Fruit fly (Drosophila melanogaster) whole organism, embryonic: ENCODE data around the gene mxc.
A peak's percentile ranks its signal among the peaks of the same experiment; 100 is the strongest.

Experiments
- Blimp-1 ChIP-seq: fragments of 200-800 bp; sonication (Bioruptor generic); optimal IDR thresholded peaks from 3 replicates; lab custom pipeline; 2018; ENCODE audit warnings: missing biosample characterization, missing genetic modification characterization, mild to moderate bottlenecking, moderate library complexity, missing genetic modification reagents
- CG10209 ChIP-seq: fragments of 200-800 bp; sonication (Bioruptor generic); optimal IDR thresholded peaks from 3 replicates; lab custom pipeline; 2017; ENCODE audit warnings: missing biosample characterization, mild to moderate bottlenecking, missing genetic modification characterization, missing genetic modification reagents
- CG10274 ChIP-seq: fragments of 200-800 bp; sonication (Bioruptor generic); optimal IDR thresholded peaks from 3 replicates; lab custom pipeline; 2017; ENCODE audit warnings: missing biosample characterization, mild to moderate bottlenecking, missing genetic modification characterization
- CG11085 ChIP-seq: fragments of 200-800 bp; sonication (Bioruptor generic); IDR thresholded peaks from 2 replicates; pipeline ENCODE4 v1.3.6; 2022; ENCODE audit warnings: missing biosample characterization, missing genetic modification characterization
- CG13424 ChIP-seq: fragments of 200-800 bp; sonication (Bioruptor generic); optimal IDR thresholded peaks from 2 replicates; lab custom pipeline; 2019; ENCODE audit warnings: missing biosample characterization, mild to moderate bottlenecking, missing genetic modification characterization, moderate library complexity
- CG1603 ChIP-seq: fragments of 200-800 bp; sonication (Bioruptor generic); optimal IDR thresholded peaks from 2 replicates; lab custom pipeline; 2019; ENCODE audit warnings: missing biosample characterization, mild to moderate bottlenecking, missing genetic modification characterization, moderate library complexity
- CG16779 ChIP-seq: fragments of 200-800 bp; sonication (Bioruptor generic); IDR thresholded peaks from 2 replicates; pipeline ENCODE4 v1.3.6; 2022; ENCODE audit warnings: missing biosample characterization, missing genetic modification characterization
- CG16813 ChIP-seq: fragments of 200-800 bp; sonication (Bioruptor generic); IDR thresholded peaks from 3 replicates; pipeline ENCODE4 v1.3.6; 2022; ENCODE audit warnings: missing biosample characterization, missing genetic modification characterization; ENCODE audit not compliant: partially characterized antibody
- CG1832 ChIP-seq: fragments of 200-800 bp; sonication (Bioruptor generic); optimal IDR thresholded peaks from 2 replicates; lab custom pipeline; 2017; ENCODE audit warnings: missing biosample characterization, mild to moderate bottlenecking, missing genetic modification characterization, inconsistent platforms
- CG18476 ChIP-seq: fragments of 200-800 bp; sonication (Bioruptor generic); optimal IDR thresholded peaks from 2 replicates; lab custom pipeline; 2016; ENCODE audit warnings: missing biosample characterization, mild to moderate bottlenecking, missing genetic modification characterization
- CG34376 ChIP-seq: fragments of 200-800 bp; sonication (Bioruptor generic); optimal IDR thresholded peaks from 2 replicates; lab custom pipeline; 2018; ENCODE audit warnings: missing biosample characterization, mild to moderate bottlenecking, missing genetic modification characterization
- CG4328 ChIP-seq: fragments of 200-800 bp; sonication (Bioruptor generic); optimal IDR thresholded peaks from 3 replicates; lab custom pipeline; 2017; ENCODE audit warnings: missing biosample characterization, missing genetic modification reagents, missing genetic modification characterization
- CG4820 ChIP-seq: fragments of 200-800 bp; sonication (Bioruptor generic); optimal IDR thresholded peaks from 3 replicates; lab custom pipeline; 2016; ENCODE audit warnings: missing biosample characterization, missing genetic modification characterization
- CG4854 ChIP-seq: fragments of 200-800 bp; sonication (Bioruptor generic); optimal IDR thresholded peaks from 2 replicates; lab custom pipeline; 2016; ENCODE audit warnings: missing biosample characterization, missing genetic modification characterization, inconsistent platforms
- CG7745 ChIP-seq: fragments of 200-800 bp; sonication (Bioruptor generic); optimal IDR thresholded peaks from 2 replicates; lab custom pipeline; 2018; ENCODE audit warnings: missing biosample characterization, mild to moderate bottlenecking, missing genetic modification characterization, moderate library complexity
- CG8089 ChIP-seq: fragments of 200-800 bp; sonication (Bioruptor generic); optimal IDR thresholded peaks from 3 replicates; lab custom pipeline; 2016; ENCODE audit warnings: missing biosample characterization, missing genetic modification characterization
- CG8388 ChIP-seq: fragments of 200-800 bp; sonication (Bioruptor generic); optimal IDR thresholded peaks from 2 replicates; lab custom pipeline; 2019; ENCODE audit warnings: missing biosample characterization, mild to moderate bottlenecking, missing genetic modification characterization, moderate library complexity
- CG9437 ChIP-seq: fragments of 200-800 bp; sonication (Bioruptor generic); optimal IDR thresholded peaks from 2 replicates; lab custom pipeline; 2018; ENCODE audit warnings: missing biosample characterization, mild to moderate bottlenecking, missing genetic modification characterization
- Camta ChIP-seq: fragments of 200-800 bp; sonication (Bioruptor generic); optimal IDR thresholded peaks from 2 replicates; lab custom pipeline; 2016; ENCODE audit warnings: missing biosample characterization, missing genetic modification characterization
- Dad ChIP-seq: fragments of 200-800 bp; sonication (Bioruptor generic); optimal IDR thresholded peaks from 3 replicates; lab custom pipeline; 2016; ENCODE audit warnings: missing biosample characterization, missing genetic modification characterization
- Dll ChIP-seq: fragments of 200-800 bp; sonication (Bioruptor generic); IDR thresholded peaks from 4 replicates; pipeline ENCODE4 v1.3.6; 2022; ENCODE audit warnings: missing biosample characterization, missing genetic modification characterization; ENCODE audit not compliant: partially characterized antibody
- Doc2 ChIP-seq: fragments of 200-800 bp; sonication (Bioruptor generic); IDR thresholded peaks from 2 replicates; pipeline ENCODE4 v1.3.6; 2022; ENCODE audit warnings: missing biosample characterization, missing genetic modification characterization
- Doc3 ChIP-seq: fragments of 200-800 bp; sonication (Bioruptor generic); IDR thresholded peaks from 3 replicates; pipeline ENCODE4 v1.3.6; 2022; ENCODE audit warnings: missing biosample characterization, missing genetic modification characterization; ENCODE audit not compliant: partially characterized antibody
- Gsc ChIP-seq: fragments of 200-800 bp; sonication (Bioruptor generic); IDR thresholded peaks from 2 replicates; pipeline ENCODE4 v1.3.6; 2022; ENCODE audit warnings: missing biosample characterization, missing genetic modification characterization
- Hsf ChIP-seq: fragments of 200-800 bp; sonication (Bioruptor generic); optimal IDR thresholded peaks from 3 replicates; lab custom pipeline; 2016; ENCODE audit warnings: missing biosample characterization, missing genetic modification characterization
- Poxn ChIP-seq: fragments of 200-800 bp; sonication (Bioruptor generic); IDR thresholded peaks from 2 replicates; pipeline ENCODE4 v1.3.6; 2022; ENCODE audit warnings: missing biosample characterization, missing genetic modification characterization
- TFAM ChIP-seq: fragments of 200-800 bp; sonication (Bioruptor generic); optimal IDR thresholded peaks from 2 replicates; lab custom pipeline; 2017; ENCODE audit warnings: missing biosample characterization, missing genetic modification characterization, inconsistent platforms
- YL-1 ChIP-seq: fragments of 200-800 bp; sonication (Bioruptor generic); optimal IDR thresholded peaks from 3 replicates; lab custom pipeline; 2017; ENCODE audit warnings: missing biosample characterization, mild to moderate bottlenecking, missing genetic modification characterization
- crol ChIP-seq: fragments of 200-800 bp; sonication (Bioruptor generic); IDR thresholded peaks from 2 replicates; pipeline ENCODE4 v1.3.6; 2022; ENCODE audit warnings: missing biosample characterization, missing genetic modification characterization
- dati ChIP-seq: fragments of 200-800 bp; sonication (Bioruptor generic); IDR thresholded peaks from 2 replicates; pipeline ENCODE4 v1.3.6; 2022; ENCODE audit warnings: missing biosample characterization, missing genetic modification characterization
- fu2 ChIP-seq: fragments of 200-800 bp; sonication (Bioruptor generic); optimal IDR thresholded peaks from 2 replicates; lab custom pipeline; 2016; ENCODE audit warnings: missing biosample characterization, missing genetic modification characterization
- gem ChIP-seq: fragments of 200-800 bp; sonication (Bioruptor generic); optimal IDR thresholded peaks from 2 replicates; lab custom pipeline; 2019; ENCODE audit warnings: missing biosample characterization, mild to moderate bottlenecking, missing genetic modification characterization, moderate library complexity
- hkb ChIP-seq, 2 experiments: fragments of 200-800 bp in 1 of 2; fragments of >200 bp in 1 of 2; sonication (Bioruptor generic) in 1 of 2; IDR thresholded peaks in 1 of 2; optimal IDR thresholded peaks in 1 of 2; 2 replicates each; pipeline versions ENCODE4 v1.3.6 to Lab custom; 2017 to 2022; ENCODE audit warnings: missing biosample characterization in 1 of 2, missing genetic modification characterization in 1 of 2
- hth ChIP-seq: fragments of >200 bp; optimal IDR thresholded peaks from 2 replicates; lab custom pipeline; 2017; ENCODE audit warnings: inconsistent platforms
- kah ChIP-seq: fragments of 200-800 bp; sonication (Bioruptor generic); optimal IDR thresholded peaks from 2 replicates; lab custom pipeline; 2018; ENCODE audit warnings: missing biosample characterization, mild to moderate bottlenecking, missing genetic modification characterization
- nerfin-1 ChIP-seq: fragments of 200-800 bp; sonication (Bioruptor generic); optimal IDR thresholded peaks from 3 replicates; lab custom pipeline; 2019; ENCODE audit warnings: missing biosample characterization, mild to moderate bottlenecking, missing genetic modification characterization, moderate library complexity
- oc ChIP-seq: fragments of 200-800 bp; sonication (Bioruptor generic); optimal IDR thresholded peaks from 2 replicates; lab custom pipeline; 2018; ENCODE audit warnings: missing biosample characterization, mild to moderate bottlenecking, missing genetic modification characterization, moderate library complexity
- otp ChIP-seq: fragments of 200-800 bp; sonication (Bioruptor generic); IDR thresholded peaks from 3 replicates; pipeline ENCODE4, ENCODE4 v1.3.6; 2022; ENCODE audit warnings: missing biosample characterization, missing genetic modification characterization
- pan ChIP-seq, 4 experiments: fragments of >200 bp in 3 of 4; fragments of 200-800 bp in 1 of 4; sonication (Bioruptor generic) in 1 of 4; optimal IDR thresholded peaks in 3 of 4; IDR thresholded peaks in 1 of 4; 2 replicates each; pipeline versions ENCODE4 v1.3.6 to Lab custom; 2017 to 2022; ENCODE audit warnings: missing biosample characterization in 2 of 4, missing genetic modification characterization in 2 of 4, mixed read lengths in 1 of 4
- prd ChIP-seq, 3 experiments: fragments of >200 bp in 2 of 3; fragments of 200-800 bp in 1 of 3; sonication (Bioruptor generic) in 1 of 3; optimal IDR thresholded peaks in 2 of 3; IDR thresholded peaks in 1 of 3; 2 replicates in 2 of 3; 3 replicates in 1 of 3; pipeline versions ENCODE4 v1.3.6 to Lab custom; 2017 to 2022; ENCODE audit warnings: missing biosample characterization in 1 of 3, missing genetic modification characterization in 1 of 3
- salm ChIP-seq: fragments of 200-800 bp; sonication (Bioruptor generic); optimal IDR thresholded peaks from 2 replicates; lab custom pipeline; 2018; ENCODE audit warnings: missing biosample characterization, mild to moderate bottlenecking, missing genetic modification characterization
- sima ChIP-seq: fragments of 200-800 bp; sonication (Bioruptor generic); optimal IDR thresholded peaks from 2 replicates; lab custom pipeline; 2016; ENCODE audit warnings: missing biosample characterization, missing genetic modification characterization
- so ChIP-seq: fragments of 200-800 bp; sonication (Bioruptor generic); IDR thresholded peaks from 3 replicates; pipeline ENCODE4 v1.3.6; 2022; ENCODE audit warnings: missing biosample characterization, missing genetic modification characterization
- sob ChIP-seq: fragments of 200-800 bp; sonication (Bioruptor generic); IDR thresholded peaks from 2 replicates; pipeline ENCODE4 v1.3.6; 2022; ENCODE audit warnings: missing biosample characterization, missing genetic modification characterization
- tap ChIP-seq: fragments of 200-800 bp; optimal IDR thresholded peaks from 3 replicates; lab custom pipeline; 2019; ENCODE audit warnings: missing biosample characterization, mild to moderate bottlenecking, missing genetic modification characterization, moderate library complexity
- tll ChIP-seq, 2 experiments: fragments of 200-800 bp in 1 of 2; fragments of >200 bp in 1 of 2; sonication (Bioruptor generic) in 1 of 2; optimal IDR thresholded peaks; 2 replicates each; lab custom pipeline; 2017 to 2019; ENCODE audit warnings: missing biosample characterization in 2 of 2, missing genetic modification characterization in 2 of 2, mild to moderate bottlenecking in 1 of 2, moderate library complexity in 1 of 2
- tna ChIP-seq: fragments of 200-800 bp; sonication (Bioruptor generic); IDR thresholded peaks from 2 replicates; pipeline ENCODE4 v1.3.6; 2022; ENCODE audit warnings: missing biosample characterization, missing genetic modification characterization; ENCODE audit not compliant: partially characterized antibody
- zfh2 ChIP-seq: fragments of 200-800 bp; sonication (Bioruptor generic); optimal IDR thresholded peaks from 2 replicates; lab custom pipeline; 2016; ENCODE audit warnings: missing biosample characterization, missing genetic modification characterization

The mxc gene

DNA sequence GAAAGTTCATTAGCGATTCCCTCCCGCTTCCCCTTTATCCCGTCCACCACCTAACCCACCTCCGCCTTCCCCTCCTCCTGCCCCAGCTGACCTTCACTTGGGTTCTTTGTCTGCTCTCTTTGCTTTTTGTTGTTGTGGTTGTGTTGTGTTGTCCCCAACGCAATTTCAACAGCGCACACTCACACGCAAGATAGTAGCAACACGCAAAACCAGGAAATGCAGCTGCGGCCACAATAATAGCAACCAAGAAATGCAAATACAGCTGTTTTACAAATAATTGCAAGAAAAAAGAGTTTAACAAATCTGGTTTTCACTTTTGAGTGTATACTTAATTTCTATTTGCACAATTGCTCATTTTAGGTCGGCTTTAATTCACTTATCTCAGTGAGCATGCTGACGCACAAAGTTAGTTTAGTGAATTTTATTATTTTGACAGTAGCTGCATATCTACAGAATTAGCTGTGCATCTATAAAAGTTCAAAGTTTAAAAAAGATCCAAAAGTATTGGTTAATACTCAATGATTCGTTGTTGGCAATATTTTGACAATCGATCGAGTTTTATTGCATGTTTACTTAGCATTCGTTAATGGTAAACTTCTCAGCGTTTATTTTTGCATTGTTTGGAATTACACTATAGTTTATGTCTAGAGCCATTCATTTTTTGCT, 8.1 kb upstream of the mxc start (continued):
- TF ChIP-seq Hsf (GFP tag; lab: Kevin White, UChicago) (peak; percentile 24), fu2 (GFP tag; lab: Kevin White, UChicago) (no peak), Camta (GFP tag; lab: Kevin White, UChicago) (peak; percentile 7), crol (GFP tag; lab: Robert Waterston, UW) (peak; percentile 84), kah (no peak), prd (optimal IDR thresholded peaks at IDR 0.05; lab: Kevin White, UChicago) (no peak), prd (GFP tag; IDR thresholded peaks at IDR 0.05; lab: Robert Waterston, UW) (peak; percentile 44; the same call in 2 of the 3 replicates), Poxn (no peak), Gsc (GFP tag; lab: Robert Waterston, UW) (no peak), CG4328 (GFP tag; lab: Kevin White, UChicago) (no peak), sob (0 out of 2 replicates have a peak, but pooled peaks have one; percentile 33), CG7745 (tag; lab: Kevin White, UChicago) (no peak), CG1832 (GFP tag; lab: Kevin White, UChicago) (no peak), CG11085 (no peak), salm (tag; lab: Kevin White, UChicago) (no peak), oc (tag; lab: Kevin White, UChicago) (no peak), Dll (GFP tag; lab: Robert Waterston, UW) (no peak), CG16779 (GFP tag; lab: Robert Waterston, UW) (no peak), TFAM (GFP tag; lab: Kevin White, UChicago) (no peak), YL-1 (GFP tag; lab: Kevin White, UChicago) (no peak), zfh2 (GFP tag; lab: Kevin White, UChicago) (no peak), so (GFP tag; lab: Robert Waterston, UW) (0 out of 3 replicates have a peak, but pooled peaks have one; percentile 8), tap (tag; lab: Kevin White, UChicago) (no peak), CG10274 (no peak), gem (peak; percentile 37), hkb (optimal IDR thresholded peaks at IDR 0.05; lab: Kevin White, UChicago) (no peak), hkb (GFP tag; IDR thresholded peaks at IDR 0.05; lab: Robert Waterston, UW) (0 out of 2 replicates have a peak, but pooled peaks have one; percentile 36), Doc3 (GFP tag; lab: Robert Waterston, UW) (no peak), dati (GFP tag; lab: Robert Waterston, UW) (no peak; the same call in 1 of the 2 replicates), tna (GFP tag; lab: Robert Waterston, UW) (no peak), Doc2 (GFP tag; lab: Robert Waterston, UW) (no peak), CG18476 (GFP tag; lab: Kevin White, UChicago) (no peak), hth (no peak), Dad (GFP tag; lab: Kevin White, UChicago) (no peak), nerfin-1 (no peak), CG4820 (GFP tag; lab: Kevin White, UChicago) (no peak), CG1603 (tag; lab: Kevin White, UChicago) (peak; percentile 54), CG10209 (GFP tag; lab: Kevin White, UChicago) (no peak), tll (GFP tag; optimal IDR thresholded peaks at IDR 0.05; lab: Kevin White, UChicago) (no peak), pan (optimal IDR thresholded peaks at IDR 0.05; lab: Kevin White, UChicago) (no peak), pan (GFP tag; optimal IDR thresholded peaks at IDR 0.05 in 1 of 2, IDR thresholded peaks at IDR 0.05 in 1 of 2) (no peak), CG13424 (tag; lab: Kevin White, UChicago) (peak; percentile 24), otp (GFP tag; lab: Robert Waterston, UW) (no peak), CG4854 (GFP tag; lab: Kevin White, UChicago) (no peak), CG9437 (peak; percentile 7), CG34376 (no peak), Blimp-1 (GFP tag; lab: Kevin White, UChicago) (peak; percentile 24), sima (no peak), CG16813 (GFP tag; lab: Robert Waterston, UW) (no peak), CG8388 (GFP tag; lab: Kevin White, UChicago) (peak; percentile 11), CG8089 (GFP tag; lab: Kevin White, UChicago) (no peak)
